Worm (Caenorhabditis elegans) whole organism, mixed stage, embryonic: ENCODE data around the gene Y53G8AM.8.

Experiments
- M03D4.4 ChIP-seq: sonication (generic microtip); optimal IDR thresholded peaks from 2 replicates; lab custom pipeline; 2017; ENCODE audit warnings: mild to moderate bottlenecking, missing genetic modification characterization, missing compliant biosample characterization
- bed-3 ChIP-seq: fragments of 200-800 bp; sonication (Bioruptor generic); optimal IDR thresholded peaks from 3 replicates; lab custom pipeline; 2018; ENCODE audit warnings: mild to moderate bottlenecking, missing genetic modification characterization, moderate library complexity, missing compliant biosample characterization
- blmp-1 ChIP-seq: fragments of 150-350 bp; optimal IDR thresholded peaks from 2 replicates; lab custom pipeline; 2014; ENCODE audit warnings: missing biosample characterization, missing genetic modification characterization
- ceh-39 ChIP-seq: fragments of 150-350 bp; optimal IDR thresholded peaks from 2 replicates; lab custom pipeline; 2014; ENCODE audit warnings: missing biosample characterization, missing genetic modification characterization
- ceh-43 ChIP-seq: fragments of 200-800 bp; sonication (Bioruptor generic); optimal IDR thresholded peaks from 2 replicates; lab custom pipeline; 2018; ENCODE audit warnings: mild to moderate bottlenecking, missing genetic modification characterization, moderate library complexity, missing compliant biosample characterization
- ceh-83 ChIP-seq: fragments of 200-800 bp; sonication (Bioruptor generic); optimal IDR thresholded peaks from 2 replicates; lab custom pipeline; 2018; ENCODE audit warnings: mild to moderate bottlenecking, missing genetic modification characterization, missing compliant biosample characterization
- ces-1 ChIP-seq: fragments of 150-350 bp; optimal IDR thresholded peaks from 2 replicates; lab custom pipeline; 2014; ENCODE audit warnings: missing biosample characterization, missing genetic modification reagents, missing genetic modification characterization
- cnd-1 ChIP-seq: fragments of 200-800 bp; sonication (Bioruptor generic); optimal IDR thresholded peaks from 2 replicates; lab custom pipeline; 2018; ENCODE audit warnings: mild to moderate bottlenecking, missing genetic modification characterization, missing compliant biosample characterization
- drap-1 ChIP-seq: fragments of 200-800 bp; sonication (Bioruptor generic); optimal IDR thresholded peaks from 3 replicates; lab custom pipeline; 2018; ENCODE audit warnings: mild to moderate bottlenecking, missing genetic modification characterization, missing compliant biosample characterization
- elt-1 ChIP-seq: sonication (generic microtip); optimal IDR thresholded peaks from 2 replicates; lab custom pipeline; 2017; ENCODE audit warnings: missing genetic modification characterization, mild to moderate bottlenecking, missing compliant biosample characterization, antibody characterized with exemption, moderate library complexity, borderline replicate concordance; ENCODE audit not compliant: insufficient read depth
- elt-3 ChIP-seq: fragments of 150-350 bp; optimal IDR thresholded peaks from 2 replicates; lab custom pipeline; 2014; ENCODE audit warnings: missing biosample characterization, missing genetic modification characterization
- flh-1 ChIP-seq: fragments of 200-800 bp; sonication (Bioruptor generic); optimal IDR thresholded peaks from 2 replicates; lab custom pipeline; 2018; ENCODE audit warnings: mild to moderate bottlenecking, missing genetic modification characterization, moderate library complexity, missing compliant biosample characterization
- ham-2 ChIP-seq: fragments of 200-800 bp; sonication (Bioruptor generic); optimal IDR thresholded peaks from 2 replicates; lab custom pipeline; 2018; ENCODE audit warnings: mild to moderate bottlenecking, missing genetic modification characterization, missing compliant biosample characterization
- hlh-1 ChIP-seq: fragments of 150-350 bp; optimal IDR thresholded peaks from 2 replicates; lab custom pipeline; 2014; ENCODE audit warnings: missing biosample characterization, missing genetic modification reagents, missing genetic modification characterization
- lin-13 ChIP-seq: fragments of 150-350 bp; optimal IDR thresholded peaks from 2 replicates; lab custom pipeline; 2014; ENCODE audit warnings: missing biosample characterization, missing genetic modification characterization
- lin-32 ChIP-seq: fragments of 200-800 bp; sonication (Bioruptor generic); optimal IDR thresholded peaks from 2 replicates; lab custom pipeline; 2018; ENCODE audit warnings: mild to moderate bottlenecking, missing genetic modification characterization, missing compliant biosample characterization
- lsy-2 ChIP-seq: fragments of 150-350 bp; optimal IDR thresholded peaks from 2 replicates; lab custom pipeline; 2014; ENCODE audit warnings: missing biosample characterization, missing genetic modification characterization
- mab-5 ChIP-seq: fragments of 150-350 bp; optimal IDR thresholded peaks from 2 replicates; lab custom pipeline; 2014; ENCODE audit warnings: missing biosample characterization, missing genetic modification characterization
- mep-1 ChIP-seq: fragments of 150-350 bp; optimal IDR thresholded peaks from 2 replicates; lab custom pipeline; 2017; ENCODE audit warnings: missing biosample characterization, missing genetic modification reagents, missing genetic modification characterization, inconsistent platforms
- mls-2 ChIP-seq: sonication (generic microtip); optimal IDR thresholded peaks from 2 replicates; lab custom pipeline; 2016; ENCODE audit warnings: mild to moderate bottlenecking, missing genetic modification characterization, moderate library complexity, missing compliant biosample characterization
- nhr-12 ChIP-seq: fragments of 150-350 bp; optimal IDR thresholded peaks from 2 replicates; lab custom pipeline; 2014; ENCODE audit warnings: missing biosample characterization, missing genetic modification characterization
- nhr-2 ChIP-seq: fragments of 150-350 bp; optimal IDR thresholded peaks from 2 replicates; lab custom pipeline; 2014; ENCODE audit warnings: missing biosample characterization, missing genetic modification characterization
- nhr-237 ChIP-seq: fragments of 150-350 bp; optimal IDR thresholded peaks from 2 replicates; lab custom pipeline; 2014; ENCODE audit warnings: missing biosample characterization, missing genetic modification characterization
- nhr-76 ChIP-seq: sonication (generic microtip); optimal IDR thresholded peaks from 2 replicates; lab custom pipeline; 2017; ENCODE audit warnings: missing biosample characterization, missing genetic modification characterization
- pha-4 ChIP-seq: fragments of 150-350 bp; optimal IDR thresholded peaks from 2 replicates; lab custom pipeline; 2018; ENCODE audit warnings: missing biosample characterization, missing genetic modification reagents, missing genetic modification characterization
- sem-2 ChIP-seq: fragments of 200-800 bp; sonication (Bioruptor generic); optimal IDR thresholded peaks from 2 replicates; lab custom pipeline; 2018; ENCODE audit warnings: mild to moderate bottlenecking, missing genetic modification characterization, missing compliant biosample characterization
- snpc-4 ChIP-seq: fragments of 150-350 bp; optimal IDR thresholded peaks from 2 replicates; lab custom pipeline; 2014; ENCODE audit warnings: missing biosample characterization, missing genetic modification characterization
- sptf-1 ChIP-seq: sonication (generic microtip); optimal IDR thresholded peaks from 2 replicates; lab custom pipeline; 2017; ENCODE audit warnings: mild to moderate bottlenecking, missing genetic modification characterization, moderate library complexity, missing compliant biosample characterization
- tbx-8 ChIP-seq: fragments of 200-800 bp; sonication (Bioruptor generic); optimal IDR thresholded peaks from 2 replicates; lab custom pipeline; 2018; ENCODE audit warnings: mild to moderate bottlenecking, missing genetic modification characterization, moderate library complexity, missing compliant biosample characterization
- unc-120 ChIP-seq: sonication (generic microtip); optimal IDR thresholded peaks from 2 replicates; lab custom pipeline; 2017; ENCODE audit warnings: missing genetic modification characterization, missing compliant biosample characterization; ENCODE audit not compliant: poor library complexity, severe bottlenecking
- unc-39 ChIP-seq: fragments of 150-350 bp; optimal IDR thresholded peaks from 2 replicates; lab custom pipeline; 2014; ENCODE audit warnings: missing biosample characterization, missing genetic modification characterization
- unc-62 ChIP-seq: fragments of 150-350 bp; optimal IDR thresholded peaks from 2 replicates; lab custom pipeline; 2014; ENCODE audit warnings: missing biosample characterization, missing genetic modification reagents, missing genetic modification characterization
- zip-8 ChIP-seq: fragments of 150-350 bp; optimal IDR thresholded peaks from 2 replicates; lab custom pipeline; 2014; ENCODE audit warnings: missing biosample characterization, missing genetic modification characterization
- ztf-11 ChIP-seq: fragments of 150-350 bp; optimal IDR thresholded peaks from 2 replicates; lab custom pipeline; 2014; ENCODE audit warnings: missing biosample characterization, missing genetic modification characterization

The Y53G8AM.8 gene

DNA sequence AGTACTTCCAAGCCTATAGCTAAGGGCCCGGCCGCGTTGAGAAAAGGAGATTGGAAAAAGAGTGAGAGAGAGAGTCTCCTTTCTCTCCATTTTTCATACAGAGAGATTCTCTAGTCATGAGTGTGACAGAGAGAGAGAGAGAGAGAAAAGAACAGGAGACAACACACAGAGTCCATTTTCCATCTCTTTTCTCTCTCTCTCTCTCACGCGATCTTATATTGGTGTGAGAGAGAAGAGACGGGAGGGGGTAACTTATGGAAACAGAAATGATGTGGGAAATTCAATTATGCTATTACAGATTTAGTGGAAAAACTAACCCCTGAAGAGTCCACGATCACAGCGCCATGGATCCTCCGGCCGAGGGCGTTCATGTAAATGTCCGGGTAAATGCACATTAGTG, 5.4 kb downstream of the Y53G8AM.8 start:
- TF ChIP-seq cnd-1 (tag; lab: Kevin White, UChicago), result no peak
- TF ChIP-seq pha-4, result no peak
- TF ChIP-seq ces-1 (GFP tag; lab: Kevin White, UChicago), result peak; percentile 89
- TF ChIP-seq unc-120 (tag; lab: Kevin White, UChicago), result peak; percentile 37
- no peak for TF ChIP-seq snpc-4 (tag; lab: Kevin White, UChicago)
- no peak for TF ChIP-seq ztf-11 (tag; lab: Kevin White, UChicago)
- no peak for TF ChIP-seq nhr-12 (tag; lab: Kevin White, UChicago)
- TF ChIP-seq nhr-237 (tag; lab: Kevin White, UChicago), result no peak
- no peak for TF ChIP-seq zip-8 (tag; lab: Kevin White, UChicago)
- TF ChIP-seq ceh-43 (GFP tag; lab: Kevin White, UChicago), result no peak
- no peak for TF ChIP-seq sem-2 (GFP tag; lab: Kevin White, UChicago)
- TF ChIP-seq ceh-39 (tag; lab: Kevin White, UChicago), result no peak
- TF ChIP-seq blmp-1 (tag; lab: Kevin White, UChicago), result no peak
- TF ChIP-seq unc-62 (GFP tag; lab: Kevin White, UChicago), result peak; percentile 65
- peak; percentile 2 for TF ChIP-seq mls-2
- no peak for TF ChIP-seq hlh-1
- TF ChIP-seq flh-1 (GFP tag; lab: Kevin White, UChicago), result no peak

DNA sequence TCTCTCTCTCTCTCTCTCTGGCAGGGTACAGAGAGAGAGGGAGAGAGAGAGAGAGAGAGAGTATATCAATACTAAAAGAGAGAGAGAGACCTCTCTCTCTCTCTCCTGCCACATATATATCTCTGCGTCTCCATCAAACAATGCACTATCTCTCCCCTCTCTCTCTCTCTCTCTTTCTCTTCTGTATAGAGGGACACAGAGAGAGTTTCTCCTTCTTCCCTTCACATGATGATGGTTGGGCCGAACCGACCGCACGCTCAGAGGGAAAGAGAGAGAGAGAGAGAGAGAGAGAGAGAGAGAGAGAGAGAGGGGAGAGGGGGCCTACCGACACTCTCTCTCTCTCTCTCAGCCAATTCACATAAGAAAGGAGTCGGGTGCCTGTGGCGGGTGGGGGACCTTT, 6.8 kb downstream of the Y53G8AM.8 start:
- TF ChIP-seq snpc-4 (tag; lab: Kevin White, UChicago) (no peak), sptf-1 (tag; lab: Kevin White, UChicago) (peak; percentile 66), nhr-2 (tag; lab: Kevin White, UChicago) (no peak), nhr-237 (tag; lab: Kevin White, UChicago) (peak; percentile 52), M03D4.4 (tag; lab: Kevin White, UChicago) (peak; percentile 30), unc-120 (tag; lab: Kevin White, UChicago) (peak; percentile 66), ham-2 (GFP tag; lab: Kevin White, UChicago) (no peak), bed-3 (GFP tag; lab: Kevin White, UChicago) (no peak), mep-1 (tag; lab: Kevin White, UChicago) (no peak), ztf-11 (tag; lab: Kevin White, UChicago) (no peak), blmp-1 (tag; lab: Kevin White, UChicago) (no peak), drap-1 (no peak), ceh-43 (GFP tag; lab: Kevin White, UChicago) (no peak), unc-62 (GFP tag; lab: Kevin White, UChicago) (peak; percentile 93), elt-3 (tag; lab: Kevin White, UChicago) (no peak), lin-32 (no peak), sem-2 (GFP tag; lab: Kevin White, UChicago) (no peak), mls-2 (no peak), hlh-1 (no peak), tbx-8 (GFP tag; lab: Kevin White, UChicago) (peak; percentile 46), elt-1 (no peak), ces-1 (GFP tag; lab: Kevin White, UChicago) (peak; percentile 55), ceh-83 (GFP tag; lab: Kevin White, UChicago) (peak; percentile 68), nhr-76 (tag; lab: Kevin White, UChicago) (no peak), cnd-1 (tag; lab: Kevin White, UChicago) (peak; percentile 37), zip-8 (tag; lab: Kevin White, UChicago) (no peak), nhr-12 (tag; lab: Kevin White, UChicago) (no peak), lsy-2 (tag; lab: Kevin White, UChicago) (peak; percentile 63), mab-5 (tag; lab: Kevin White, UChicago) (no peak), flh-1 (GFP tag; lab: Kevin White, UChicago) (no peak), unc-39 (tag; lab: Kevin White, UChicago) (no peak)

- TF ChIP-seq elt-1 (no peak), ceh-43 (GFP tag; lab: Kevin White, UChicago) (no peak), tbx-8 (GFP tag; lab: Kevin White, UChicago) (no peak), nhr-237 (tag; lab: Kevin White, UChicago) (no peak), zip-8 (tag; lab: Kevin White, UChicago) (no peak), snpc-4 (tag; lab: Kevin White, UChicago) (no peak), lin-32 (no peak), lsy-2 (tag; lab: Kevin White, UChicago) (no peak), elt-3 (tag; lab: Kevin White, UChicago) (no peak), mls-2 (no peak), lin-13 (no peak), ceh-39 (tag; lab: Kevin White, UChicago) (no peak), unc-120 (tag; lab: Kevin White, UChicago) (no peak), unc-39 (tag; lab: Kevin White, UChicago) (no peak), sem-2 (GFP tag; lab: Kevin White, UChicago) (no peak), cnd-1 (tag; lab: Kevin White, UChicago) (no peak), drap-1 (no peak), sptf-1 (tag; lab: Kevin White, UChicago) (no peak)
These were observed 11.9 kb downstream of the Y53G8AM.8 start, which contains the start of gene Y53G8AM.7 for ce11 chrIII:3266602-3267001. TSS of gene Y53G8AM.7 (minus strand) at chrIII:3266702.
